Worm (Caenorhabditis elegans): ENCODE results near the gene ptr-4.

The ptr-4 gene

DNA sequence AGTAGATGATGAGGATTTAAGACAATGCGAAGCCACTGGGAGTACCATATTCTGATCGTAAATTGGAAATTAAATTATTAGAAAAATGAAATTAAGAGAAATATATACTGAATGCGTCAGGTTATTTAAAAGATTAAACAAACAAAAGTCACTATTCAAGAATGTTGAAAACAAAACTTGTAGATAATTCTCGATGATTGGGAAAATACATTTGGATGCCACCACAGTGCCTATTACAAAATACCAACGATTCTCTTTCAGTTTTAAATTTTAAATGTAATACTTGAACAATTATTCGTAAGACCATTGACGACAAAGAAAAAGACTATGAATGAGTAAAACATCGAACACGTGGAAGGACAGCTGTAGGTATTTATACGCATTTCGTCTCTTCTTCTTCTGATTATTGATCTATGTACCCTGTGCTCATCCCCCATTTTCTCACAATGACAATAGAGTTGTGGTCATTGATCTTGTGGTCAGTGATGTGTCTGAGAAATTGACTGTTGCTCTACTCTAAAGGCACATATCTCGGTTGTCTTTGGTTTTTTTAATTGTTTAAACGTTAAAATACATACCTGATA lies 45.8 kb downstream of the ptr-4 start, which contains the start of gene C09B8.4:
Gene C09B8.4 (minus strand): TSS at position 51 of the 584 bp plus-strand sequence.
- TF ChIP-seq ets-7 (tag; optimal IDR thresholded peaks at IDR 0.05) (no peak), tra-4 (tag; optimal IDR thresholded peaks at IDR 0.05) (no peak), scrt-1 (GFP tag; IDR thresholded peaks at IDR 0.05) (no peak), flt-1 (GFP tag; IDR thresholded peaks at IDR 0.05) (no peak), tbx-37 (GFP tag; conservative IDR thresholded peaks at IDR 0.05) (no peak), hnd-1 (tag; optimal IDR thresholded peaks at IDR 0.05) (no peak), F13C5.2 (tag; optimal IDR thresholded peaks at IDR 0.05) (no peak), B0310.2 (tag; optimal IDR thresholded peaks at IDR 0.05) (no peak), hmbx-1 (tag; optimal IDR thresholded peaks at IDR 0.05) (no peak), sea-1 (GFP tag; conservative IDR thresholded peaks at IDR 0.05) (no peak), tbx-11 (GFP tag; IDR thresholded peaks at IDR 0.05) (no peak), aly-1 (tag; optimal IDR thresholded peaks at IDR 0.05) (no peak), ceh-36 (tag; optimal IDR thresholded peaks at IDR 0.05) (no peak)

DNA sequence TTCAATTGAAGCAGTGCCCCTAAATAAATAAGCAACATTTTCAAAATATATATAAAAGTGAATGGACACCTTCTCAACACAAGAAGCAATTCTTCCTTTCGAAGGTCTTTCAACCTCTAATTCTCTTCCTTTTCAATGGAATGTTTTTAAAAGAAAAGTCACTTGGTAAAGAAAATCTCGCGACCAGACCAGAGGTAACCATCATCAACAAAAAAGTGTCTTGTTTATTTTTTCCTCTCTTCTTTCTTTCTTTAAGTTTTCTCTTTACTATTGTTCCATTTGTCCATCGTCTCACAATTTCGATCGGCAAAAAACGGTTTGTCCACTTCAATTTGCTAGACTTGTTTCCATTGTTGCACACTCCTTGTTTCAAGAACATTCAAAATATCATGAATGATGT lies 50.7 kb downstream of the ptr-4 start, which contains the start of gene C09B8.8:
Gene C09B8.8 (plus strand): TSS at position 397 of the 400 bp plus-strand sequence.
- no peak for TF ChIP-seq flt-1 (GFP tag; IDR thresholded peaks at IDR 0.05)
- TF ChIP-seq pes-1 (GFP tag; IDR thresholded peaks at IDR 0.05): no peak
- TF ChIP-seq hmbx-1 (tag; optimal IDR thresholded peaks at IDR 0.05): no peak
- TF ChIP-seq B0310.2 (tag; optimal IDR thresholded peaks at IDR 0.05): no peak
- TF ChIP-seq F13C5.2 (tag; optimal IDR thresholded peaks at IDR 0.05): no peak
- TF ChIP-seq tbx-11 (GFP tag; IDR thresholded peaks at IDR 0.05): no peak
- no peak for TF ChIP-seq hnd-1 (tag; optimal IDR thresholded peaks at IDR 0.05)
- TF ChIP-seq hmg-4 (GFP tag; optimal IDR thresholded peaks at IDR 0.05): no peak

All from whole organism, early embryonic.